Worm (Caenorhabditis elegans) whole organism, L1 larva: ENCODE data around the gene D1086.12.

ENCODE experiments used
- C34B4.2 ChIP-seq: sonication (generic microtip); optimal IDR thresholded peaks from 2 replicates; lab custom pipeline; 2017; ENCODE audit warnings: mild to moderate bottlenecking, missing genetic modification characterization, missing compliant biosample characterization
- aha-1 ChIP-seq: fragments of 150-350 bp; optimal IDR thresholded peaks from 2 replicates; lab custom pipeline; 2014; ENCODE audit warnings: missing biosample characterization, missing genetic modification characterization
- alr-1 ChIP-seq: fragments of 200-800 bp; sonication (Bioruptor generic); optimal IDR thresholded peaks from 2 replicates; lab custom pipeline; 2018; ENCODE audit warnings: borderline replicate concordance, mild to moderate bottlenecking, missing genetic modification characterization, missing compliant biosample characterization
- blmp-1 ChIP-seq: fragments of 150-350 bp; optimal IDR thresholded peaks from 2 replicates; lab custom pipeline; 2014; ENCODE audit warnings: missing biosample characterization, missing genetic modification characterization
- ceh-82 ChIP-seq, 3 experiments: fragments of 150-350 bp in 1 of 3; sonication (generic microtip) in 2 of 3; optimal IDR thresholded peaks; 2 replicates each; lab custom pipeline; 2014 to 2017; ENCODE audit warnings: missing biosample characterization in 3 of 3, missing genetic modification characterization in 3 of 3
- dsc-1 ChIP-seq: sonication (generic microtip); optimal IDR thresholded peaks from 2 replicates; lab custom pipeline; 2016; ENCODE audit warnings: mild to moderate bottlenecking, missing genetic modification characterization, missing compliant biosample characterization
- efl-1 ChIP-seq, 4 experiments: fragments of 150-350 bp; optimal IDR thresholded peaks in 3 of 4; peaks in 1 of 4; 1 replicate in 1 of 4; 2 replicates in 3 of 4; lab custom pipeline; 2014; ENCODE audit warnings: missing biosample characterization in 2 of 4, missing genetic modification characterization in 2 of 4, missing genetic modification reagents in 2 of 4
- egl-27 ChIP-seq, 2 experiments: fragments of 150-350 bp in 1 of 2; sonication (generic microtip); optimal IDR thresholded peaks; 3 replicates each; lab custom pipeline; 2017 to 2018; ENCODE audit warnings: missing biosample characterization in 2 of 2, missing genetic modification characterization in 2 of 2, missing genetic modification reagents in 2 of 2
- elt-2 ChIP-seq: sonication (generic microtip); optimal IDR thresholded peaks from 2 replicates; lab custom pipeline; 2016; ENCODE audit warnings: missing genetic modification characterization, mild to moderate bottlenecking, inconsistent platforms, missing compliant biosample characterization, missing genetic modification reagents
- ets-5 ChIP-seq: fragments of 200-800 bp; sonication (Bioruptor generic); IDR thresholded peaks from 2 replicates; pipeline ENCODE4 v1.3.6; 2022; ENCODE audit warnings: missing genetic modification characterization, missing compliant biosample characterization
- fkh-8 ChIP-seq: sonication (generic microtip); optimal IDR thresholded peaks from 2 replicates; lab custom pipeline; 2016; ENCODE audit warnings: mild to moderate bottlenecking, missing genetic modification characterization, missing compliant biosample characterization
- fos-1 ChIP-seq: fragments of 150-350 bp; optimal IDR thresholded peaks from 2 replicates; lab custom pipeline; 2014; ENCODE audit warnings: missing biosample characterization, missing genetic modification characterization
- grh-1 ChIP-seq: fragments of 200-800 bp; sonication (Bioruptor generic); IDR thresholded peaks from 2 replicates; pipeline ENCODE4 v1.3.6; 2022; ENCODE audit warnings: missing genetic modification reagents, missing genetic modification characterization, missing compliant biosample characterization
- hlh-4 ChIP-seq: sonication (generic microtip); optimal IDR thresholded peaks from 2 replicates; lab custom pipeline; 2016; ENCODE audit warnings: mild to moderate bottlenecking, missing genetic modification characterization, missing compliant biosample characterization
- irx-1 ChIP-seq: sonication (generic microtip); optimal IDR thresholded peaks from 2 replicates; lab custom pipeline; 2016; ENCODE audit warnings: missing genetic modification characterization, missing compliant biosample characterization
- isw-1 ChIP-seq: fragments of 200-800 bp; sonication (Bioruptor generic); IDR thresholded peaks from 2 replicates; pipeline ENCODE4 v1.3.6; 2022; ENCODE audit warnings: missing genetic modification characterization, missing compliant biosample characterization
- jun-1 ChIP-seq: fragments of 150-350 bp; optimal IDR thresholded peaks from 2 replicates; lab custom pipeline; 2014; ENCODE audit warnings: missing biosample characterization, missing genetic modification reagents, missing genetic modification characterization
- lin-13 ChIP-seq: fragments of 150-350 bp; optimal IDR thresholded peaks from 2 replicates; lab custom pipeline; 2014; ENCODE audit warnings: missing biosample characterization, missing genetic modification reagents, missing genetic modification characterization
- lin-14 ChIP-seq: fragments of 200-800 bp; sonication (Bioruptor generic); optimal IDR thresholded peaks from 2 replicates; lab custom pipeline; 2018; ENCODE audit warnings: mild to moderate bottlenecking, missing genetic modification characterization, moderate library complexity, missing compliant biosample characterization
- lin-35 ChIP-seq, 2 experiments: fragments of 150-350 bp; optimal IDR thresholded peaks; 2 replicates each; lab custom pipeline; 2014; ENCODE audit warnings: missing biosample characterization in 2 of 2, missing genetic modification characterization in 2 of 2, missing genetic modification reagents in 2 of 2
- lin-39 ChIP-seq: fragments of 150-350 bp; optimal IDR thresholded peaks from 2 replicates; lab custom pipeline; 2014; ENCODE audit warnings: missing biosample characterization, missing genetic modification reagents, missing genetic modification characterization
- lsy-2 ChIP-seq, 2 experiments: fragments of 150-350 bp; optimal IDR thresholded peaks; 2 replicates each; lab custom pipeline; 2014; ENCODE audit warnings: missing biosample characterization in 2 of 2, missing genetic modification characterization in 2 of 2
- nhr-19 ChIP-seq: fragments of 200-800 bp; sonication (Bioruptor generic); conservative IDR thresholded peaks from 2 replicates; pipeline ENCODE4 v1.3.6; 2022; ENCODE audit warnings: missing genetic modification characterization, missing compliant biosample characterization
- nhr-20 ChIP-seq: sonication (generic microtip); optimal IDR thresholded peaks from 2 replicates; lab custom pipeline; 2016; ENCODE audit warnings: mild to moderate bottlenecking, missing genetic modification characterization, missing compliant biosample characterization
- nhr-47 ChIP-seq: sonication (generic microtip); optimal IDR thresholded peaks from 2 replicates; lab custom pipeline; 2016; ENCODE audit warnings: mild to moderate bottlenecking, missing genetic modification characterization, moderate library complexity, missing compliant biosample characterization
- nhr-71 ChIP-seq: sonication (generic microtip); optimal IDR thresholded peaks from 2 replicates; lab custom pipeline; 2016; ENCODE audit warnings: mild to moderate bottlenecking, missing genetic modification characterization, moderate library complexity, missing compliant biosample characterization
- nhr-84 ChIP-seq: sonication (generic microtip); optimal IDR thresholded peaks from 2 replicates; lab custom pipeline; 2017; ENCODE audit warnings: missing biosample characterization, missing genetic modification characterization
- nhr-90 ChIP-seq: sonication (generic microtip); optimal IDR thresholded peaks from 2 replicates; lab custom pipeline; 2016; ENCODE audit warnings: mild to moderate bottlenecking, missing genetic modification characterization, missing compliant biosample characterization; ENCODE audit not compliant: poor library complexity
- pax-3 ChIP-seq: fragments of 200-800 bp; sonication (Bioruptor generic); optimal IDR thresholded peaks from 2 replicates; lab custom pipeline; 2018; ENCODE audit warnings: mild to moderate bottlenecking, missing genetic modification characterization, moderate library complexity, missing compliant biosample characterization
- pqm-1 ChIP-seq: sonication (generic microtip); optimal IDR thresholded peaks from 3 replicates; lab custom pipeline; 2017; ENCODE audit warnings: missing biosample characterization, missing genetic modification characterization
- rnt-1 ChIP-seq: sonication (generic microtip); optimal IDR thresholded peaks from 2 replicates; lab custom pipeline; 2016; ENCODE audit warnings: mild to moderate bottlenecking, missing genetic modification characterization, moderate library complexity, missing compliant biosample characterization
- snpc-4 ChIP-seq: fragments of 150-350 bp; optimal IDR thresholded peaks from 2 replicates; lab custom pipeline; 2014; ENCODE audit warnings: missing biosample characterization, missing genetic modification characterization
- sptf-1 ChIP-seq: fragments of 150-350 bp; optimal IDR thresholded peaks from 2 replicates; lab custom pipeline; 2014; ENCODE audit warnings: missing biosample characterization, missing genetic modification characterization
- tlp-1 ChIP-seq: fragments of 150-350 bp; optimal IDR thresholded peaks from 2 replicates; lab custom pipeline; 2014; ENCODE audit warnings: missing biosample characterization, missing genetic modification characterization
- unc-62 ChIP-seq: fragments of 150-350 bp; optimal IDR thresholded peaks from 2 replicates; lab custom pipeline; 2014; ENCODE audit warnings: missing biosample characterization, missing genetic modification reagents, missing genetic modification characterization
- vab-15 ChIP-seq: sonication (generic microtip); optimal IDR thresholded peaks from 2 replicates; lab custom pipeline; 2017; ENCODE audit warnings: missing genotype, mild to moderate bottlenecking, missing genetic modification characterization, missing compliant biosample characterization
- ztf-11 ChIP-seq, 2 experiments: sonication (generic microtip); optimal IDR thresholded peaks; 2 replicates each; lab custom pipeline; 2016 to 2017; ENCODE audit warnings: missing genetic modification characterization in 2 of 2, missing biosample characterization in 1 of 2, missing compliant biosample characterization in 1 of 2
- ztf-4 ChIP-seq: fragments of 150-350 bp; optimal IDR thresholded peaks from 2 replicates; lab custom pipeline; 2014; ENCODE audit warnings: missing biosample characterization, missing genetic modification characterization

The D1086.12 gene

DNA sequence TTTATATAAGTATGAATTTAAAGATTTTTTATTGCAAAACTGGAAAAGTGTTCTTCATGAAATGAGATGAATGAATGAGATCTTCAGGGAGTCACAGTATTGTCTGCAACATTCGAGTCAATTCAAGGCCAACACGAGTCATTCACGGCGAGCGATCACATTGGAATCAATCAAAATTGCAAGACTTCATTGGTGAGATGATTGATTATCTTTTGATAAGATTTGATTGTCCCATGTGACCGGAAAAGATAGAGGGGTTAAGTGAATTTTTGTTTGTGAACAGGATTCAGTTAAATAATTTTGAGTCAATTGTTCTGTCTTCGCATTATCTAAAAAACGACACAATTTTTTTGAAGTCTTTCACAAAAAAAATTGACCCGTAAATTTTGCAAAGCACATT, 6.0 kb upstream of the D1086.12 start (continued):
- TF ChIP-seq nhr-19 (GFP tag; lab: Robert Waterston, UW) (peak; percentile 23; the same call in 1 of the 2 replicates), alr-1 (tag; lab: Kevin White, UChicago) (no peak), sptf-1 (tag; lab: Kevin White, UChicago) (no peak), vab-15 (tag; lab: Kevin White, UChicago) (no peak), blmp-1 (peak; percentile 65), nhr-90 (peak; percentile 46), nhr-47 (tag; lab: Kevin White, UChicago) (peak; percentile 20), rnt-1 (tag; lab: Kevin White, UChicago) (no peak), pax-3 (tag; lab: Kevin White, UChicago) (no peak), hlh-4 (tag; lab: Kevin White, UChicago) (no peak), ztf-11 (tag; optimal IDR thresholded peaks at IDR 0.05; lab: Kevin White, UChicago) (no peak), nhr-71 (tag; lab: Kevin White, UChicago) (peak; percentile 66), snpc-4 (no peak), pqm-1 (no peak), unc-62 (GFP tag; lab: Kevin White, UChicago) (no peak), efl-1 (optimal IDR thresholded peaks at IDR 0.05; lab: Kevin White, UChicago) (no peak), efl-1 (GFP tag; optimal IDR thresholded peaks at IDR 0.05 in 1 of 2; lab: Kevin White, UChicago) (peak in 1 of 2 experiments; percentile 9), ceh-82 (tag; optimal IDR thresholded peaks at IDR 0.05; lab: Kevin White, UChicago) (no peak)

DNA sequence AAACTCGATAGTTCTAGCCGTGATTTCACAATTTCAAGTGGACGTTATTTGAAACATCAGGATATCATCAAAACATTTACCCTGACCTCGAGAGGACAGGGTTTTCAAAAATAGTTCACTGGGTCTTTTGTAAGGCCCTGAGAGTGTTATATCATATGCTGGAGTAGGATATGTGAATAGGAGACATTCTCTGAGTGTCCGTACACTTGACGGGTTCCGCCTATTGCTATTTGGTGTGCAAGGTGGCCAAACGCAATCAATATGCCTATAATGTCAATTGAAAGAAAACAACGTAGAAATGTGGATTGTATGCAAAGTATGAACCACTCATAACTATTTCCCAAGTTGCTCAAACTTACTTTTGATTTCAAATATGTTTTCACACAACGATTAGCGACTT, 3.6 kb upstream of the D1086.12 start:
- TF ChIP-seq lin-35 (GFP tag; optimal IDR thresholded peaks at IDR 0.05; lab: Kevin White, UChicago) (no peak), snpc-4 (peak; percentile 26), rnt-1 (tag; lab: Kevin White, UChicago) (peak; percentile 11)

DNA sequence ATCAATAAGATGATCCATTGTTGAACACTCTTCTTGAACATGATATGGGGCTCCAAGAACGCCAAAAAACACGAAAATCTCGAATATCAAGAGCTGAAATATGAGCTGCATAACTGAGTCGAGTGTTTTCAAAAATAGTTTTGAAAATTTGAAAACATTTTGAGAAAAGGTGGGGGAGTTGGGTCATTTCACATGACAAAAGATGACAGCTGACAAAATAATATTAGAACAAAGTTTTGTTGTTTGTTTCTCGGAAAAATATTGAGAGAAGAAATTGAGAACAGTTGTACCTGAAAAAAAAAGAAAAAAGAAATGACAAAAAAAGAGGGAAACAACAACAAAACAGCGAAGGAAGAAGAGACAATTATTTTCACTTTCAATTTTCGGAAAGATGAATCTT, 2.5 kb upstream of the D1086.12 start, which contains the start of the genes D1086.2 and D1086.1:
D1086.2 (minus strand) TSS at position 150 of the 400 bp plus-strand sequence.
D1086.1 (plus strand) TSS at position 340 of the 400 bp plus-strand sequence.
- TF ChIP-seq rnt-1 (tag; lab: Kevin White, UChicago) (peak; percentile 21), jun-1 (tag; lab: Kevin White, UChicago) (no peak), pqm-1 (no peak), grh-1 (GFP tag; lab: Robert Waterston, UW) (no peak), lin-39 (tag; lab: Kevin White, UChicago) (peak; percentile 16), tlp-1 (tag; lab: Kevin White, UChicago) (no peak), irx-1 (tag; lab: Kevin White, UChicago) (no peak), nhr-20 (tag; lab: Kevin White, UChicago) (peak; percentile 30), nhr-19 (GFP tag; lab: Robert Waterston, UW) (peak; percentile 35), C34B4.2 (tag; lab: Kevin White, UChicago) (no peak), unc-62 (GFP tag; lab: Kevin White, UChicago) (no peak), ets-5 (no peak), lin-14 (GFP tag; lab: Kevin White, UChicago) (peak; percentile 73), nhr-84 (tag; lab: Kevin White, UChicago) (no peak), nhr-71 (tag; lab: Kevin White, UChicago) (peak; percentile 60), lin-13 (GFP tag; lab: Kevin White, UChicago) (no peak), dsc-1 (tag; lab: Kevin White, UChicago) (no peak), fos-1 (no peak), lsy-2 (tag; optimal IDR thresholded peaks at IDR 0.05; lab: Kevin White, UChicago) (peak in 1 of 2 experiments; percentile 2), hlh-4 (tag; lab: Kevin White, UChicago) (no peak), egl-27 (tag; optimal IDR thresholded peaks at IDR 0.05; lab: Kevin White, UChicago) (no peak)

ce11 chrV:14103970-14104369, 3.0 kb downstream of the D1086.12 start, which contains the start of gene D1086.9:
Gene D1086.9 (plus strand): TSS chrV:14104270.
- no peak for TF ChIP-seq fkh-8 (tag; lab: Kevin White, UChicago)
- no peak for TF ChIP-seq vab-15 (tag; lab: Kevin White, UChicago)
- TF ChIP-seq aha-1 (tag; lab: Kevin White, UChicago): no peak
- no peak for TF ChIP-seq isw-1 (GFP tag; lab: Robert Waterston, UW)
- no peak for TF ChIP-seq ets-5
- no peak for TF ChIP-seq dsc-1 (tag; lab: Kevin White, UChicago)
- TF ChIP-seq blmp-1: no peak
- TF ChIP-seq ztf-4 (tag; lab: Kevin White, UChicago): no peak
- no peak for TF ChIP-seq lin-13 (GFP tag; lab: Kevin White, UChicago)
- TF ChIP-seq elt-2 (tag; lab: Kevin White, UChicago): no peak
- TF ChIP-seq, all 84 proteins: peak for 0
